Fruit fly (Drosophila melanogaster) whole organism: Measurements from ENCODE around the gene CCAP.

Experiments used
- CG8478 ChIP-seq: fragments of >200 bp; optimal IDR thresholded peaks from 2 replicates; lab custom pipeline; 2018; ENCODE audit warnings: inconsistent platforms
- pan ChIP-seq: fragments of >200 bp; optimal IDR thresholded peaks from 2 replicates; lab custom pipeline; 2017
- psq ChIP-seq: fragments of >200 bp; optimal IDR thresholded peaks from 2 replicates; lab custom pipeline; 2017
- usp ChIP-seq: fragments of >200 bp; optimal IDR thresholded peaks from 2 replicates; lab custom pipeline; 2017; ENCODE audit warnings: missing biosample characterization, missing genetic modification characterization, mixed read lengths

dm6 chr3R:22675447-22675846 lies 26.4 kb downstream of the CCAP start:
- TF ChIP-seq pan (lab: Kevin White, UChicago), result no peak
- TF ChIP-seq CG8478, result no peak
- no peak for TF ChIP-seq usp (GFP tag; lab: Kevin White, UChicago)
- TF ChIP-seq psq, result no peak
